Fruit fly (Drosophila melanogaster) whole organism, pupa: ENCODE measurements around the gene Mtl.

Source experiments
- CG12605 ChIP-seq: fragments of 200-800 bp; sonication (Bioruptor generic); IDR thresholded peaks from 2 replicates; pipeline ENCODE4 v1.3.6; 2022; ENCODE audit warnings: missing biosample characterization, missing genetic modification characterization
- CG14655 ChIP-seq: fragments of 200-800 bp; sonication (Bioruptor generic); optimal IDR thresholded peaks from 3 replicates; lab custom pipeline; 2017; ENCODE audit warnings: mild to moderate bottlenecking, missing biosample characterization, missing genetic modification reagents, missing genetic modification characterization
- CG17806 ChIP-seq: fragments of 200-800 bp; sonication (Bioruptor generic); optimal IDR thresholded peaks from 2 replicates; lab custom pipeline; 2018; ENCODE audit warnings: missing biosample characterization, mild to moderate bottlenecking, missing genetic modification characterization, moderate library complexity
- CG8159 ChIP-seq: fragments of 200-800 bp; sonication (Bioruptor generic); optimal IDR thresholded peaks from 3 replicates; lab custom pipeline; 2018; ENCODE audit warnings: missing biosample characterization, mild to moderate bottlenecking, missing genetic modification characterization, moderate library complexity
- D1 ChIP-seq: fragments of 200-800 bp; sonication (Bioruptor generic); optimal IDR thresholded peaks from 2 replicates; lab custom pipeline; 2018; ENCODE audit warnings: missing biosample characterization, mild to moderate bottlenecking, missing genetic modification characterization, moderate library complexity
- EcR ChIP-seq: fragments of 200-800 bp; sonication (Bioruptor generic); optimal IDR thresholded peaks from 3 replicates; lab custom pipeline; 2019; ENCODE audit warnings: missing biosample characterization, missing genetic modification characterization, mild to moderate bottlenecking, moderate library complexity, missing genetic modification reagents
- gl ChIP-seq: fragments of 200-800 bp; sonication (Bioruptor generic); optimal IDR thresholded peaks from 2 replicates; lab custom pipeline; 2018; ENCODE audit warnings: missing biosample characterization, mild to moderate bottlenecking, missing genetic modification characterization
- rn ChIP-seq: fragments of 200-800 bp; sonication (Bioruptor generic); IDR thresholded peaks from 2 replicates; pipeline ENCODE4 v1.3.6; 2022; ENCODE audit warnings: missing biosample characterization, missing genetic modification characterization

- TF ChIP-seq EcR (GFP tag; lab: Kevin White, UChicago) (no peak), gl (no peak), CG17806 (tag; lab: Kevin White, UChicago) (no peak), D1 (tag; lab: Kevin White, UChicago) (no peak), CG8159 (no peak), rn (no peak), CG14655 (GFP tag; lab: Kevin White, UChicago) (no peak), CG12605 (GFP tag; lab: Robert Waterston, UW) (no peak)
Measured at dm6 chr3R:27622993-27623392, 13.2 kb upstream of the Mtl start.
